Fruit fly (Drosophila melanogaster) whole organism, embryonic: ENCODE data around the gene Trim9.

Experiments
- BEAF-32 ChIP-seq: fragments of 200-800 bp; sonication (Bioruptor generic); optimal IDR thresholded peaks from 3 replicates; lab custom pipeline; 2017; ENCODE audit warnings: missing biosample characterization, missing genetic modification characterization, mild to moderate bottlenecking, moderate library complexity, missing genetic modification reagents
- BtbVII ChIP-seq: fragments of 200-800 bp; sonication (Bioruptor generic); optimal IDR thresholded peaks from 3 replicates; lab custom pipeline; 2017; ENCODE audit warnings: missing biosample characterization, mild to moderate bottlenecking, missing genetic modification characterization
- CG11456 ChIP-seq: fragments of 200-800 bp; sonication (Bioruptor generic); IDR thresholded peaks from 3 replicates; pipeline ENCODE4 v1.3.6; 2022; ENCODE audit warnings: missing biosample characterization, missing genetic modification characterization
- CG12071 ChIP-seq: fragments of 200-800 bp; sonication (Bioruptor generic); optimal IDR thresholded peaks from 3 replicates; lab custom pipeline; 2018; ENCODE audit warnings: missing biosample characterization, mild to moderate bottlenecking, missing genetic modification characterization
- CG14050 ChIP-seq: fragments of 200-800 bp; sonication (Bioruptor generic); IDR thresholded peaks from 3 replicates; pipeline ENCODE4 v1.3.6; 2022; ENCODE audit warnings: missing biosample characterization, missing genetic modification characterization
- CG15601 ChIP-seq: fragments of 200-800 bp; sonication (Bioruptor generic); optimal IDR thresholded peaks from 3 replicates; lab custom pipeline; 2019; ENCODE audit warnings: missing biosample characterization, mild to moderate bottlenecking, missing genetic modification characterization, moderate library complexity
- CG2202 ChIP-seq: fragments of 200-800 bp; sonication (Bioruptor generic); optimal IDR thresholded peaks from 2 replicates; lab custom pipeline; 2018; ENCODE audit warnings: missing biosample characterization, mild to moderate bottlenecking, missing genetic modification characterization
- CG2712 ChIP-seq: fragments of 200-800 bp; optimal IDR thresholded peaks from 3 replicates; lab custom pipeline; 2019; ENCODE audit warnings: missing biosample characterization, mild to moderate bottlenecking, missing genetic modification characterization, moderate library complexity
- CG32767 ChIP-seq: fragments of 200-800 bp; sonication (Bioruptor generic); IDR thresholded peaks from 2 replicates; pipeline ENCODE4 v1.3.6; 2022; ENCODE audit warnings: missing biosample characterization, missing genetic modification characterization
- CG3281 ChIP-seq: fragments of 200-800 bp; sonication (Bioruptor generic); optimal IDR thresholded peaks from 3 replicates; lab custom pipeline; 2017; ENCODE audit warnings: missing biosample characterization, mild to moderate bottlenecking, missing genetic modification characterization
- CG3838 ChIP-seq: fragments of 200-800 bp; sonication (Bioruptor generic); optimal IDR thresholded peaks from 3 replicates; lab custom pipeline; 2016; ENCODE audit warnings: missing biosample characterization, missing genetic modification characterization
- CG4360 ChIP-seq: fragments of 200-800 bp; sonication (Bioruptor generic); IDR thresholded peaks from 2 replicates; pipeline ENCODE4 v1.3.6; 2022; ENCODE audit warnings: missing biosample characterization, missing genetic modification characterization
- CG6689 ChIP-seq: fragments of 200-800 bp; sonication (Bioruptor generic); IDR thresholded peaks from 2 replicates; pipeline ENCODE4 v1.3.6; 2022; ENCODE audit warnings: missing biosample characterization, missing genetic modification characterization
- CG7556 ChIP-seq: fragments of 200-800 bp; sonication (Bioruptor generic); optimal IDR thresholded peaks from 2 replicates; lab custom pipeline; 2017; ENCODE audit warnings: missing biosample characterization, mild to moderate bottlenecking, missing genetic modification characterization
- CG7963 ChIP-seq: fragments of 200-800 bp; sonication (Bioruptor generic); IDR thresholded peaks from 3 replicates; pipeline ENCODE4 v1.3.6; 2022; ENCODE audit warnings: missing biosample characterization, missing genetic modification characterization; ENCODE audit not compliant: partially characterized antibody
- CG7987 ChIP-seq: fragments of 200-800 bp; sonication (Bioruptor generic); optimal IDR thresholded peaks from 2 replicates; lab custom pipeline; 2018; ENCODE audit warnings: missing biosample characterization, mild to moderate bottlenecking, missing genetic modification characterization, moderate library complexity
- CG9215 ChIP-seq: fragments of 200-800 bp; sonication (Bioruptor generic); IDR thresholded peaks from 2 replicates; pipeline ENCODE4 v1.3.6; 2022; ENCODE audit warnings: missing biosample characterization, missing genetic modification characterization
- CG9727 ChIP-seq: fragments of 200-800 bp; sonication (Bioruptor generic); optimal IDR thresholded peaks from 3 replicates; lab custom pipeline; 2017; ENCODE audit warnings: missing biosample characterization, mild to moderate bottlenecking, missing genetic modification characterization
- D19B ChIP-seq: fragments of 200-800 bp; sonication (Bioruptor generic); optimal IDR thresholded peaks from 2 replicates; lab custom pipeline; 2017; ENCODE audit warnings: missing biosample characterization, mild to moderate bottlenecking, missing genetic modification characterization
- Dek ChIP-seq: fragments of 200-800 bp; sonication (Bioruptor generic); optimal IDR thresholded peaks from 3 replicates; lab custom pipeline; 2019; ENCODE audit warnings: missing biosample characterization, mild to moderate bottlenecking, missing genetic modification characterization, moderate library complexity
- Eip74EF ChIP-seq, 2 experiments: fragments of 200-800 bp in 1 of 2; fragments of >200 bp in 1 of 2; sonication (Bioruptor generic) in 1 of 2; optimal IDR thresholded peaks; 2 replicates each; lab custom pipeline; 2017 to 2019; ENCODE audit warnings: missing biosample characterization in 2 of 2, missing genetic modification characterization in 2 of 2, mild to moderate bottlenecking in 1 of 2, moderate library complexity in 1 of 2
- GATAe ChIP-seq: fragments of 200-800 bp; sonication (Bioruptor generic); conservative IDR thresholded peaks from 2 replicates; pipeline ENCODE4 v1.3.6; 2022; ENCODE audit warnings: missing biosample characterization, missing genetic modification characterization
- HLH3B ChIP-seq: fragments of 200-800 bp; sonication (Bioruptor generic); IDR thresholded peaks from 2 replicates; pipeline ENCODE4 v1.3.6; 2022; ENCODE audit warnings: missing biosample characterization, missing genetic modification characterization
- Opbp ChIP-seq: fragments of 200-800 bp; sonication (Bioruptor generic); IDR thresholded peaks from 3 replicates; pipeline ENCODE4 v1.3.6; 2022; ENCODE audit warnings: missing biosample characterization, missing genetic modification characterization; ENCODE audit not compliant: partially characterized antibody
- Stat92E ChIP-seq, 3 experiments: fragments of >200 bp in 2 of 3; fragments of 200-800 bp in 1 of 3; sonication (Bioruptor generic) in 1 of 3; optimal IDR thresholded peaks; 2 replicates each; lab custom pipeline; 2017 to 2019; ENCODE audit warnings: missing biosample characterization in 3 of 3, missing genetic modification characterization in 3 of 3, mild to moderate bottlenecking in 1 of 3, moderate library complexity in 1 of 3
- TFAM ChIP-seq: fragments of 200-800 bp; sonication (Bioruptor generic); optimal IDR thresholded peaks from 2 replicates; lab custom pipeline; 2017; ENCODE audit warnings: missing biosample characterization, missing genetic modification characterization, inconsistent platforms
- YL-1 ChIP-seq: fragments of 200-800 bp; sonication (Bioruptor generic); optimal IDR thresholded peaks from 3 replicates; lab custom pipeline; 2017; ENCODE audit warnings: missing biosample characterization, mild to moderate bottlenecking, missing genetic modification characterization
- abd-A ChIP-seq: fragments of 200-800 bp; sonication (Bioruptor generic); optimal IDR thresholded peaks from 3 replicates; lab custom pipeline; 2019; ENCODE audit warnings: missing biosample characterization, mild to moderate bottlenecking, missing genetic modification characterization, moderate library complexity
- al ChIP-seq: fragments of 200-800 bp; sonication (Bioruptor generic); IDR thresholded peaks from 2 replicates; pipeline ENCODE4 v1.3.6; 2022; ENCODE audit warnings: missing biosample characterization, missing genetic modification characterization
- cas ChIP-seq: fragments of 200-800 bp; sonication (Bioruptor generic); IDR thresholded peaks from 2 replicates; pipeline ENCODE4 v1.3.6; 2022; ENCODE audit warnings: missing biosample characterization, missing genetic modification characterization
- cato ChIP-seq: fragments of 200-800 bp; sonication (Bioruptor generic); optimal IDR thresholded peaks from 2 replicates; lab custom pipeline; 2016; ENCODE audit warnings: missing biosample characterization, missing genetic modification characterization, borderline replicate concordance
- disco-r ChIP-seq: fragments of 200-800 bp; sonication (Bioruptor generic); optimal IDR thresholded peaks from 2 replicates; lab custom pipeline; 2016; ENCODE audit warnings: missing biosample characterization, missing genetic modification characterization
- dysf ChIP-seq: fragments of 200-800 bp; sonication (Bioruptor generic); IDR thresholded peaks from 3 replicates; pipeline ENCODE4 v1.3.6; 2022; ENCODE audit warnings: missing biosample characterization, missing genetic modification characterization
- en ChIP-seq: fragments of 200-800 bp; sonication (Bioruptor generic); optimal IDR thresholded peaks from 2 replicates; lab custom pipeline; 2016; ENCODE audit warnings: missing biosample characterization, missing genetic modification characterization
- fd64A ChIP-seq: fragments of 200-800 bp; sonication (Bioruptor generic); optimal IDR thresholded peaks from 3 replicates; lab custom pipeline; 2018; ENCODE audit warnings: missing biosample characterization, mild to moderate bottlenecking, missing genetic modification characterization
- ftz-f1 ChIP-seq: fragments of 200-800 bp; sonication (Bioruptor generic); optimal IDR thresholded peaks from 2 replicates; lab custom pipeline; 2016; ENCODE audit warnings: missing biosample characterization, missing genetic modification characterization
- gce ChIP-seq: fragments of 200-800 bp; sonication (Bioruptor generic); IDR thresholded peaks from 3 replicates; pipeline ENCODE4 v1.3.6; 2022; ENCODE audit warnings: missing biosample characterization, missing genetic modification characterization
- gt ChIP-seq: fragments of 200-800 bp; sonication (Bioruptor generic); IDR thresholded peaks from 2 replicates; pipeline ENCODE4 v1.3.6; 2022; ENCODE audit warnings: missing biosample characterization, missing genetic modification characterization
- hth ChIP-seq: fragments of >200 bp; optimal IDR thresholded peaks from 2 replicates; lab custom pipeline; 2017; ENCODE audit warnings: inconsistent platforms
- kay ChIP-seq: fragments of 200-800 bp; sonication (Bioruptor generic); optimal IDR thresholded peaks from 2 replicates; lab custom pipeline; 2016; ENCODE audit warnings: missing biosample characterization, missing genetic modification characterization
- mld ChIP-seq: fragments of 200-800 bp; sonication (Bioruptor generic); IDR thresholded peaks from 3 replicates; pipeline ENCODE4 v1.3.6; 2022; ENCODE audit warnings: missing biosample characterization, missing genetic modification characterization; ENCODE audit not compliant: partially characterized antibody
- pb ChIP-seq: fragments of 200-800 bp; sonication (Bioruptor generic); optimal IDR thresholded peaks from 3 replicates; lab custom pipeline; 2016; ENCODE audit warnings: missing biosample characterization, missing genetic modification characterization
- pfk ChIP-seq: fragments of 200-800 bp; sonication (Bioruptor generic); optimal IDR thresholded peaks from 2 replicates; lab custom pipeline; 2018; ENCODE audit warnings: missing biosample characterization, mild to moderate bottlenecking, missing genetic modification characterization, moderate library complexity
- pros ChIP-seq: fragments of 200-800 bp; sonication (Bioruptor generic); optimal IDR thresholded peaks from 3 replicates; lab custom pipeline; 2019; ENCODE audit warnings: missing biosample characterization, mild to moderate bottlenecking, missing genetic modification characterization, moderate library complexity
- psq ChIP-seq: fragments of 200-800 bp; sonication (Bioruptor generic); optimal IDR thresholded peaks from 2 replicates; lab custom pipeline; 2017; ENCODE audit warnings: missing biosample characterization, missing genetic modification characterization
- schlank ChIP-seq: fragments of 200-800 bp; sonication (Bioruptor generic); optimal IDR thresholded peaks from 2 replicates; lab custom pipeline; 2018; ENCODE audit warnings: missing biosample characterization, mild to moderate bottlenecking, missing genetic modification characterization
- seq ChIP-seq: fragments of 200-800 bp; sonication (Bioruptor generic); IDR thresholded peaks from 2 replicates; pipeline ENCODE4 v1.3.6; 2022; ENCODE audit warnings: missing biosample characterization, missing genetic modification characterization
- shn ChIP-seq: fragments of 200-800 bp; sonication (Bioruptor generic); optimal IDR thresholded peaks from 3 replicates; lab custom pipeline; 2016; ENCODE audit warnings: missing biosample characterization, missing genetic modification characterization
- slp2 ChIP-seq: fragments of 200-800 bp; sonication (Bioruptor generic); optimal IDR thresholded peaks from 2 replicates; lab custom pipeline; 2016; ENCODE audit warnings: missing biosample characterization, missing genetic modification characterization
- sqz ChIP-seq: fragments of 200-800 bp; sonication (Bioruptor generic); optimal IDR thresholded peaks from 3 replicates; lab custom pipeline; 2018; ENCODE audit warnings: missing biosample characterization, mild to moderate bottlenecking, missing genetic modification characterization
- sr ChIP-seq: fragments of 200-800 bp; sonication (Bioruptor generic); IDR thresholded peaks from 3 replicates; pipeline ENCODE4 v1.3.6; 2022; ENCODE audit warnings: missing biosample characterization, missing genetic modification characterization
- stwl ChIP-seq: fragments of 200-800 bp; sonication (Bioruptor generic); optimal IDR thresholded peaks from 3 replicates; lab custom pipeline; 2018; ENCODE audit warnings: missing biosample characterization, mild to moderate bottlenecking, missing genetic modification characterization, moderate library complexity

The Trim9 gene

dm6 chr2L:10504895-10505294 lies 39.8 kb upstream of the Trim9 start (continued):
- TF ChIP-seq CG7963 = no peak
- TF ChIP-seq dysf = no peak
- TF ChIP-seq shn (GFP tag; lab: Kevin White, UChicago) = no peak
- no peak for TF ChIP-seq Stat92E (GFP tag; optimal IDR thresholded peaks at IDR 0.05; lab: Kevin White, UChicago)
- TF ChIP-seq CG3838 = no peak
- TF ChIP-seq CG12071 = no peak
- peak; percentile 40 for TF ChIP-seq CG9727 (GFP tag; lab: Kevin White, UChicago)
- no peak for TF ChIP-seq BEAF-32 (GFP tag; lab: Kevin White, UChicago)
- TF ChIP-seq schlank (tag; lab: Kevin White, UChicago) = no peak
- no peak for TF ChIP-seq GATAe
- 0 out of 3 replicates have a peak, but pooled peaks have one; percentile 12 for TF ChIP-seq gce (GFP tag; lab: Robert Waterston, UW)
- no peak for TF ChIP-seq CG3281 (GFP tag; lab: Kevin White, UChicago)
- peak; percentile 63 for TF ChIP-seq CG15601 (tag; lab: Kevin White, UChicago)
- no peak for TF ChIP-seq BtbVII
- TF ChIP-seq D19B (GFP tag; lab: Kevin White, UChicago) = no peak
- no peak for TF ChIP-seq CG9215
- TF ChIP-seq pros (GFP tag; lab: Kevin White, UChicago) = no peak
- TF ChIP-seq YL-1 (GFP tag; lab: Kevin White, UChicago) = no peak
- TF ChIP-seq sqz (GFP tag; lab: Kevin White, UChicago) = peak; percentile 34
- TF ChIP-seq CG4360 (GFP tag; lab: Robert Waterston, UW) = peak; percentile 43; the same call in 1 of the 2 replicates
- no peak for TF ChIP-seq CG11456 (GFP tag; lab: Robert Waterston, UW)
- TF ChIP-seq mld = no peak
- TF ChIP-seq stwl = no peak
- peak; percentile 32 for TF ChIP-seq CG7987
- no peak for TF ChIP-seq Eip74EF (GFP tag; optimal IDR thresholded peaks at IDR 0.05; lab: Kevin White, UChicago)
- peak; percentile 55 for TF ChIP-seq fd64A (GFP tag; lab: Kevin White, UChicago)
- TF ChIP-seq Opbp (GFP tag; lab: Robert Waterston, UW) = no peak
- TF ChIP-seq hth (lab: Kevin White, UChicago) = no peak
- TF ChIP-seq abd-A (tag; lab: Kevin White, UChicago) = no peak
- no peak for TF ChIP-seq psq
- no peak for TF ChIP-seq ftz-f1
- no peak for TF ChIP-seq TFAM (GFP tag; lab: Kevin White, UChicago)
- peak; percentile 24 for TF ChIP-seq pfk (GFP tag; lab: Kevin White, UChicago)
- no peak for TF ChIP-seq al (GFP tag; lab: Robert Waterston, UW)
- no peak for TF ChIP-seq cato
- no peak for TF ChIP-seq seq (GFP tag; lab: Robert Waterston, UW)
- no peak for TF ChIP-seq CG32767
- TF ChIP-seq sr (GFP tag; lab: Robert Waterston, UW) = no peak
- no peak for TF ChIP-seq cas (GFP tag; lab: Robert Waterston, UW)
- no peak for TF ChIP-seq Dek (tag; lab: Kevin White, UChicago)
- TF ChIP-seq pb (GFP tag; lab: Kevin White, UChicago) = no peak
- TF ChIP-seq kay (GFP tag; lab: Kevin White, UChicago) = no peak
- no peak for TF ChIP-seq disco-r (GFP tag; lab: Kevin White, UChicago)
- no peak for TF ChIP-seq gt
- TF ChIP-seq slp2 (GFP tag; lab: Kevin White, UChicago) = no peak
- TF ChIP-seq CG2712 (tag; lab: Kevin White, UChicago) = peak; percentile 16
- no peak for TF ChIP-seq CG6689 (GFP tag; lab: Robert Waterston, UW)
- peak; percentile 69 for TF ChIP-seq CG2202 (tag; lab: Kevin White, UChicago)
- TF ChIP-seq HLH3B (GFP tag; lab: Robert Waterston, UW) = peak; percentile 10; the same call in 1 of the 2 replicates
- no peak for TF ChIP-seq CG7556 (GFP tag; lab: Kevin White, UChicago)
- TF ChIP-seq CG14050 (GFP tag; lab: Robert Waterston, UW) = no peak
- no peak for TF ChIP-seq en (GFP tag; lab: Kevin White, UChicago)
